Worm (Caenorhabditis elegans): ENCODE results near the gene K08B5.1.

ce11 chrX:16588102-16588501, 29.9 kb downstream of the K08B5.1 start:
- TF ChIP-seq F13H6.1 (tag; optimal IDR thresholded peaks at IDR 0.05), result no peak
- TF ChIP-seq ceh-22 (tag; optimal IDR thresholded peaks at IDR 0.05), result no peak

Data from whole organism, late embryonic.